Fruit fly (Drosophila melanogaster) whole organism, prepupa: ENCODE data around the gene Sr-CI.
A peak's percentile ranks its signal among the peaks of the same experiment; 100 is the strongest.

Experiments used
- Blimp-1 ChIP-seq: fragments of 200-800 bp; sonication (Bioruptor generic); optimal IDR thresholded peaks from 3 replicates; lab custom pipeline; 2017; ENCODE audit warnings: missing biosample characterization, missing genetic modification characterization, mild to moderate bottlenecking, moderate library complexity, missing genetic modification reagents
- CG10669 ChIP-seq: fragments of 200-800 bp; sonication (Bioruptor generic); optimal IDR thresholded peaks from 3 replicates; lab custom pipeline; 2018; ENCODE audit warnings: missing biosample characterization, mild to moderate bottlenecking, missing genetic modification characterization, moderate library complexity
- CG11294 ChIP-seq: fragments of 200-800 bp; sonication (Bioruptor generic); IDR thresholded peaks from 2 replicates; pipeline ENCODE4 v1.3.6; 2022; ENCODE audit warnings: missing biosample characterization, missing genetic modification characterization
- CG11762 ChIP-seq: fragments of 200-800 bp; sonication (Bioruptor generic); optimal IDR thresholded peaks from 3 replicates; lab custom pipeline; 2016; ENCODE audit warnings: missing biosample characterization, missing genetic modification characterization; ENCODE audit not compliant: insufficient read depth
- CG11902 ChIP-seq: fragments of 200-800 bp; sonication (Bioruptor generic); optimal IDR thresholded peaks from 3 replicates; lab custom pipeline; 2016; ENCODE audit warnings: missing biosample characterization, missing genetic modification characterization
- CG1621 ChIP-seq: fragments of 200-800 bp; sonication (Bioruptor generic); optimal IDR thresholded peaks from 3 replicates; lab custom pipeline; 2018; ENCODE audit warnings: missing biosample characterization, mild to moderate bottlenecking, missing genetic modification characterization
- CG16779 ChIP-seq: fragments of 200-800 bp; sonication (Bioruptor generic); optimal IDR thresholded peaks from 3 replicates; lab custom pipeline; 2017; ENCODE audit warnings: missing biosample characterization, mild to moderate bottlenecking, missing genetic modification characterization
- CG3032 ChIP-seq: fragments of 200-800 bp; optimal IDR thresholded peaks from 2 replicates; lab custom pipeline; 2019; ENCODE audit warnings: missing biosample characterization, mild to moderate bottlenecking, missing genetic modification characterization, moderate library complexity
- CG31627 ChIP-seq: fragments of 200-800 bp; sonication (Bioruptor generic); optimal IDR thresholded peaks from 3 replicates; lab custom pipeline; 2016; ENCODE audit warnings: missing biosample characterization, missing genetic modification characterization
- CG32006 ChIP-seq: fragments of 200-800 bp; sonication (Bioruptor generic); optimal IDR thresholded peaks from 3 replicates; lab custom pipeline; 2017; ENCODE audit warnings: missing biosample characterization, mild to moderate bottlenecking, missing genetic modification characterization
- CG3919 ChIP-seq: fragments of 200-800 bp; sonication (Bioruptor generic); optimal IDR thresholded peaks from 3 replicates; lab custom pipeline; 2016; ENCODE audit warnings: missing biosample characterization, missing genetic modification characterization
- CG6276 ChIP-seq: fragments of 200-800 bp; sonication (Bioruptor generic); optimal IDR thresholded peaks from 2 replicates; lab custom pipeline; 2017; ENCODE audit warnings: missing biosample characterization, mild to moderate bottlenecking, missing genetic modification characterization
- CG6854 ChIP-seq: fragments of 200-800 bp; sonication (Bioruptor generic); optimal IDR thresholded peaks from 2 replicates; lab custom pipeline; 2017; ENCODE audit warnings: missing biosample characterization, mild to moderate bottlenecking, missing genetic modification characterization
- CG8119 ChIP-seq: fragments of 200-800 bp; sonication (Bioruptor generic); IDR thresholded peaks from 3 replicates; pipeline ENCODE4 v1.3.6; 2022; ENCODE audit warnings: missing biosample characterization, missing genetic modification characterization
- CG8632 ChIP-seq: fragments of 200-800 bp; sonication (Bioruptor generic); optimal IDR thresholded peaks from 3 replicates; lab custom pipeline; 2016; ENCODE audit warnings: missing biosample characterization, missing genetic modification characterization
- CG9139 ChIP-seq: fragments of 200-800 bp; sonication (Bioruptor generic); optimal IDR thresholded peaks from 3 replicates; lab custom pipeline; 2017; ENCODE audit warnings: missing biosample characterization, mild to moderate bottlenecking, missing genetic modification characterization
- Eip75B ChIP-seq: fragments of 200-800 bp; sonication (Bioruptor generic); optimal IDR thresholded peaks from 3 replicates; lab custom pipeline; 2016; ENCODE audit warnings: missing biosample characterization, missing genetic modification characterization
- Eip78C ChIP-seq: fragments of 200-800 bp; sonication (Bioruptor generic); peaks from one replicate; lab custom pipeline; 2016; ENCODE audit warnings: missing biosample characterization, missing genetic modification characterization
- Eip93F ChIP-seq: fragments of 200-800 bp; sonication (Bioruptor generic); optimal IDR thresholded peaks from 2 replicates; lab custom pipeline; 2016; ENCODE audit warnings: missing biosample characterization, mild to moderate bottlenecking, missing genetic modification characterization
- Ets21C ChIP-seq: fragments of 200-800 bp; sonication (Bioruptor generic); optimal IDR thresholded peaks from 3 replicates; lab custom pipeline; 2016; ENCODE audit warnings: missing biosample characterization, missing genetic modification characterization
- Gug ChIP-seq: fragments of 200-800 bp; sonication (Bioruptor generic); IDR thresholded peaks from 2 replicates; pipeline ENCODE4 v1.3.6; 2022; ENCODE audit warnings: missing biosample characterization, missing genetic modification characterization
- Hr38 ChIP-seq: sonication (Bioruptor generic); optimal IDR thresholded peaks from 2 replicates; lab custom pipeline; 2016; ENCODE audit warnings: missing biosample characterization, missing genetic modification characterization
- Hr39 ChIP-seq: fragments of 200-800 bp; sonication (Bioruptor generic); optimal IDR thresholded peaks from 2 replicates; lab custom pipeline; 2016; ENCODE audit warnings: missing biosample characterization, missing genetic modification characterization
- Hr4 ChIP-seq: fragments of 200-800 bp; sonication (Bioruptor generic); optimal IDR thresholded peaks from 3 replicates; lab custom pipeline; 2016; ENCODE audit warnings: missing biosample characterization, missing genetic modification characterization
- Lpt ChIP-seq: fragments of 200-800 bp; sonication (Bioruptor generic); optimal IDR thresholded peaks from 3 replicates; lab custom pipeline; 2016; ENCODE audit warnings: missing biosample characterization, missing genetic modification characterization
- Met ChIP-seq: fragments of 200-800 bp; sonication (Bioruptor generic); optimal IDR thresholded peaks from 3 replicates; lab custom pipeline; 2016; ENCODE audit warnings: missing biosample characterization, missing genetic modification characterization
- Smox ChIP-seq: fragments of 200-800 bp; sonication (Bioruptor generic); optimal IDR thresholded peaks from 3 replicates; lab custom pipeline; 2016; ENCODE audit warnings: missing biosample characterization, missing genetic modification characterization
- Sox14 ChIP-seq: fragments of 200-800 bp; sonication (Bioruptor generic); optimal IDR thresholded peaks from 3 replicates; lab custom pipeline; 2016; ENCODE audit warnings: missing biosample characterization, missing genetic modification characterization
- Sox15 ChIP-seq: fragments of 200-800 bp; sonication (Bioruptor generic); optimal IDR thresholded peaks from 3 replicates; lab custom pipeline; 2016; ENCODE audit warnings: missing biosample characterization, missing genetic modification characterization
- achi ChIP-seq: fragments of 200-800 bp; sonication (Bioruptor generic); optimal IDR thresholded peaks from 3 replicates; lab custom pipeline; 2016; ENCODE audit warnings: missing biosample characterization, missing genetic modification characterization
- cyc ChIP-seq: fragments of 200-800 bp; sonication (Bioruptor generic); optimal IDR thresholded peaks from 3 replicates; lab custom pipeline; 2016; ENCODE audit warnings: missing biosample characterization, missing genetic modification characterization
- dac ChIP-seq: fragments of 200-800 bp; sonication (Bioruptor generic); optimal IDR thresholded peaks from 2 replicates; lab custom pipeline; 2017; ENCODE audit warnings: missing biosample characterization, mild to moderate bottlenecking, missing genetic modification characterization
- dsx ChIP-seq: fragments of 200-800 bp; optimal IDR thresholded peaks from 3 replicates; lab custom pipeline; 2019; ENCODE audit warnings: missing biosample characterization, mild to moderate bottlenecking, missing genetic modification characterization, moderate library complexity; ENCODE audit not compliant: poor library complexity, severe bottlenecking
- eg ChIP-seq: fragments of 200-800 bp; sonication (Bioruptor generic); IDR thresholded peaks from 3 replicates; pipeline ENCODE4 v1.3.6; 2022; ENCODE audit warnings: missing biosample characterization, missing genetic modification characterization
- esn ChIP-seq: fragments of 200-800 bp; sonication (Bioruptor generic); optimal IDR thresholded peaks from 2 replicates; lab custom pipeline; 2016; ENCODE audit warnings: missing biosample characterization, mild to moderate bottlenecking, missing genetic modification characterization, moderate library complexity
- fd59A ChIP-seq: fragments of 200-800 bp; sonication (Bioruptor generic); optimal IDR thresholded peaks from 2 replicates; lab custom pipeline; 2017; ENCODE audit warnings: missing biosample characterization, mild to moderate bottlenecking, missing genetic modification characterization, missing genetic modification reagents
- fd85E ChIP-seq: fragments of 200-800 bp; sonication (Bioruptor generic); optimal IDR thresholded peaks from 3 replicates; lab custom pipeline; 2016; ENCODE audit warnings: missing biosample characterization, missing genetic modification characterization
- fkh ChIP-seq: fragments of 200-800 bp; sonication (Bioruptor generic); optimal IDR thresholded peaks from 3 replicates; lab custom pipeline; 2017; ENCODE audit warnings: missing biosample characterization, mild to moderate bottlenecking, missing genetic modification characterization, moderate library complexity
- lz ChIP-seq: fragments of 200-800 bp; sonication (Bioruptor generic); optimal IDR thresholded peaks from 3 replicates; lab custom pipeline; 2016; ENCODE audit warnings: missing biosample characterization, missing genetic modification characterization
- net ChIP-seq: fragments of 200-800 bp; sonication (Bioruptor generic); optimal IDR thresholded peaks from 3 replicates; lab custom pipeline; 2016; ENCODE audit warnings: missing biosample characterization, missing genetic modification characterization
- pdm3 ChIP-seq: fragments of 200-800 bp; sonication (Bioruptor generic); optimal IDR thresholded peaks from 3 replicates; lab custom pipeline; 2016; ENCODE audit warnings: missing biosample characterization, missing genetic modification characterization
- salr ChIP-seq, 2 experiments: fragments of 200-800 bp; sonication (Bioruptor generic); optimal IDR thresholded peaks; 3 replicates each; lab custom pipeline; 2016 to 2018; ENCODE audit warnings: missing biosample characterization in 2 of 2, missing genetic modification characterization in 2 of 2, mild to moderate bottlenecking in 1 of 2
- ss ChIP-seq, 2 experiments: fragments of 200-800 bp; sonication (Bioruptor generic); optimal IDR thresholded peaks; 2 replicates in 1 of 2; 3 replicates in 1 of 2; lab custom pipeline; 2017 to 2018; ENCODE audit warnings: mild to moderate bottlenecking in 2 of 2, missing biosample characterization in 2 of 2, missing genetic modification characterization in 2 of 2, moderate library complexity in 1 of 2
- svp ChIP-seq: fragments of 200-800 bp; sonication (Bioruptor generic); peaks from one replicate; lab custom pipeline; 2016; ENCODE audit warnings: missing biosample characterization, missing genetic modification characterization
- vri ChIP-seq: fragments of 200-800 bp; sonication (Bioruptor generic); optimal IDR thresholded peaks from 3 replicates; lab custom pipeline; 2016; ENCODE audit warnings: missing biosample characterization, mild to moderate bottlenecking, missing genetic modification characterization

The Sr-CI gene

DNA sequence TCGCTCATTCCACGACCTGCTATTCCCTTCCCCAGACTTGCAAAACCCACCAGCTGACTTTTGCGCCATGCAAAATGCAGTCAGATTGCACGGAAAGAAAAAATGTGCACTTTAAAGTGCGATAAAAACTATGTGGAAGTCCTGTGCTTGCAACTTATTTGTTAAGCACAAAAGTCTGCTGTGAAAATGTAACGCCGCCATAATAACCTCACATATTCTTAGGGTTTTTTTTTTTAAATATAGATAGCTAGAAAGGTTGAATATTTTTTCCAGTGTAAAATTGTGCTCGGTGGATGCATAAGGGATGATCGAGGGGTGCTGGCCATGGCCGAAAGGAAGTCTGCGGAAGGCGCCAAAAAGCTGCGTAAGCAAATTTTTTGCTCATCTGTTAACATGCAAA, 11.4 kb upstream of the Sr-CI start (continued):
- no peak for TF ChIP-seq dac (GFP tag; lab: Kevin White, UChicago)
- peak; percentile 14 for TF ChIP-seq CG3919 (GFP tag; lab: Kevin White, UChicago)
- peak; percentile 43 for TF ChIP-seq CG10669
- TF ChIP-seq CG8119 (GFP tag; lab: Robert Waterston, UW) = no peak
- peak; percentile 49 for TF ChIP-seq Eip75B (GFP tag; lab: Kevin White, UChicago)
- TF ChIP-seq net (GFP tag; lab: Kevin White, UChicago) = no peak
- TF ChIP-seq Blimp-1 (GFP tag; lab: Kevin White, UChicago) = no peak
- no peak for TF ChIP-seq CG11294 (GFP tag; lab: Robert Waterston, UW)
- no peak for TF ChIP-seq CG6854
- peak; percentile 25 for TF ChIP-seq CG1621 (tag; lab: Kevin White, UChicago)
- peak; percentile 39 for TF ChIP-seq Smox (GFP tag; lab: Kevin White, UChicago)
- 0 out of 3 replicates have a peak, but pooled peaks have one; percentile 35 for TF ChIP-seq eg (GFP tag; lab: Robert Waterston, UW)

DNA sequence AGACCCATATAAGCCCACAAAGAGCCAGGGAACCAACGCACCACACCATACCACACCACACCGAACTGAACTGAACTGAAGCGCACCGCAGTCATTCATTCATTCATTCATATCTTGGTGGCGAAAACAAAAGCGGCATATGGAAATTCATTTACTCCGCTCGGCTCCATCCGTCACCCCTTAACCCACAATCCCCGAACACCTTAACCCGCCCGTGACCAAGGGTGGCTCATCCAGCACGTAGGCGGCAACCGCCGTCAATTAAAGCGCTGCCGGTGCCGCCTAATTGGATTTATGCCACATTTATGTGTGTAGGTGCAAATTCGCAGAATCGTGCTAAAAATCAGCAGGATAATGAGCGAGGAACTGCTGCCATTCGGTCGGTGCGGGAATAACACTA, 4.8 kb upstream of the Sr-CI start:
- TF ChIP-seq esn (no peak), svp (peak; percentile 59)

DNA sequence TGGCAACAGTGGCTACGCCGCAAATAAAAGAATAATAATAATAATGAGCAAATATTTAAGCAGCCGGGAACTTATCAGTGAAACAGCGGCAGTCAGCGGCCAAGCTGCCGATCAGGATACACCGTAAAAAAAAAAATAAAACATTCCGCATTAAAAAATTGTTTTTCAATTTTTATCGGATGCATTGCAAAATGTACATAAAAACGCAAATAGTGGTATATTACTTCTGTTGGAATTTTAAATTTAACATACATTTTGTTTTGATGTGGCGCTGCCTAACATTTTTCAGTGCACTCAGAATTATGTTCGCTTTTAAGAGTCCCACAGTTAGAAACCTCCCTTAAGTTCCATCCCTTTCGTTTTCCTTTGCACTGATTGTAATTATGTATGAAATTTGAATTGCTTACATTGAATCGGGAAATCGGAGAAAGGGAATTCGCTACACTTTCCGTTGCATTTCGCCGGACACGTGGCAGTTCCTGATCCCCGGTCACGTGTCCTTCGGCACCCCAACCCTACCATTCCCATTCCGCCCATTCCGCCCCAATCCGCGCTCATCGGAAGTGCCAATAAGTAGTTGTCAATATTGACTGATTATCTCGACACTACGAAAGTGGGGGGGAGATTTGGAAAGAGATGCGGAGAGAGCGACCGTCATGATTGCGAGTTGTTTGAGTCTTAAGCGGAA, 2.4 kb upstream of the Sr-CI start:
- peak; percentile 47 for TF ChIP-seq CG11902 (GFP tag; lab: Kevin White, UChicago)
- TF ChIP-seq Eip93F (GFP tag; lab: Kevin White, UChicago) = peak; percentile 42
- peak; percentile 93 for TF ChIP-seq Eip78C (GFP tag; lab: Kevin White, UChicago)
- peak; percentile 37 for TF ChIP-seq fkh (GFP tag; lab: Kevin White, UChicago)
- peak; percentile 83 for TF ChIP-seq pdm3 (GFP tag; lab: Kevin White, UChicago)
- peak; percentile 73 for TF ChIP-seq CG3919 (GFP tag; lab: Kevin White, UChicago)
- TF ChIP-seq achi (GFP tag; lab: Kevin White, UChicago) = peak; percentile 59
- no peak for TF ChIP-seq Hr38 (GFP tag; lab: Kevin White, UChicago)
- peak; percentile 87 for TF ChIP-seq vri
- peak; percentile 81 for TF ChIP-seq Smox (GFP tag; lab: Kevin White, UChicago)
- TF ChIP-seq Gug (GFP tag; lab: Robert Waterston, UW) = peak; percentile 52
- TF ChIP-seq CG31627 (GFP tag; lab: Kevin White, UChicago) = peak; percentile 84
- no peak for TF ChIP-seq CG9139
- TF ChIP-seq Hr39 = peak; percentile 87
- peak; percentile 56 for TF ChIP-seq CG11762 (GFP tag; lab: Kevin White, UChicago)
- peak in 1 of 2 experiments; percentile 33 for TF ChIP-seq salr (GFP tag; optimal IDR thresholded peaks at IDR 0.05; lab: Kevin White, UChicago)
- TF ChIP-seq CG32006 (GFP tag; lab: Kevin White, UChicago) = peak; percentile 59
- peak; percentile 43 for TF ChIP-seq Hr4 (GFP tag; lab: Kevin White, UChicago)
- TF ChIP-seq CG6854 = no peak
- no peak for TF ChIP-seq CG6276 (GFP tag; lab: Kevin White, UChicago)
- peak; percentile 83 for TF ChIP-seq Met (GFP tag; lab: Kevin White, UChicago)
- peak; percentile 51 for TF ChIP-seq Sox15 (GFP tag; lab: Kevin White, UChicago)
- peak; percentile 63 for TF ChIP-seq net (GFP tag; lab: Kevin White, UChicago)
- peak; percentile 73 for TF ChIP-seq Sox14 (GFP tag; lab: Kevin White, UChicago)
- peak; percentile 75 for TF ChIP-seq cyc (GFP tag; lab: Kevin White, UChicago)
- peak; percentile 44 for TF ChIP-seq fd59A
- TF ChIP-seq dsx (GFP tag; lab: Kevin White, UChicago) = peak; percentile 29
- TF ChIP-seq Eip75B (GFP tag; lab: Kevin White, UChicago) = peak; percentile 63
- peak; percentile 24; the same call in 1 of the 2 replicates for TF ChIP-seq CG11294 (GFP tag; lab: Robert Waterston, UW)
- TF ChIP-seq CG16779 (tag; lab: Kevin White, UChicago) = peak; percentile 13
- TF ChIP-seq ss (GFP tag; optimal IDR thresholded peaks at IDR 0.05; lab: Kevin White, UChicago) = peak; percentile 13 to 53
- peak; percentile 72 for TF ChIP-seq Ets21C (GFP tag; lab: Kevin White, UChicago)
- peak; percentile 41 for TF ChIP-seq Blimp-1 (GFP tag; lab: Kevin White, UChicago)
- no peak for TF ChIP-seq fd85E
- TF ChIP-seq svp = peak; percentile 90
- peak; percentile 63 for TF ChIP-seq CG8632 (GFP tag; lab: Kevin White, UChicago)
- peak; percentile 83 for TF ChIP-seq lz (GFP tag; lab: Kevin White, UChicago)
- peak; percentile 61 for TF ChIP-seq CG1621 (tag; lab: Kevin White, UChicago)
- TF ChIP-seq eg (GFP tag; lab: Robert Waterston, UW) = peak; percentile 77
- TF ChIP-seq Lpt = peak; percentile 48
- TF ChIP-seq dac (GFP tag; lab: Kevin White, UChicago) = no peak
- peak; percentile 57 for TF ChIP-seq CG3032 (tag; lab: Kevin White, UChicago)
